Worm (Caenorhabditis elegans): ENCODE results near the gene T15B7.1.
A peak's percentile ranks its signal among the peaks of the same experiment; 100 is the strongest.

T15B7.1 gene

ce11 chrV:6876763-6877515 is 34.4 kb downstream of the T15B7.1 start:
- TF ChIP-seq klf-2 (GFP tag; conservative IDR thresholded peaks at IDR 0.05): no peak
- TF ChIP-seq ztf-29 (GFP tag; IDR thresholded peaks at IDR 0.05): 0 out of 2 replicates have a peak, but pooled peaks have one; percentile 14
- no peak for TF ChIP-seq flt-1 (GFP tag; IDR thresholded peaks at IDR 0.05)
- no peak for TF ChIP-seq tab-1 (GFP tag; IDR thresholded peaks at IDR 0.05)
- no peak for TF ChIP-seq T22C8.4 (GFP tag; IDR thresholded peaks at IDR 0.05)
- TF ChIP-seq ztf-23 (GFP tag; IDR thresholded peaks at IDR 0.05): no peak

- TF ChIP-seq tab-1 (GFP tag; IDR thresholded peaks at IDR 0.05): no peak
- TF ChIP-seq cog-1 (tag; optimal IDR thresholded peaks at IDR 0.05): no peak
- no peak for TF ChIP-seq med-1 (GFP tag; optimal IDR thresholded peaks at IDR 0.05; ENCODE audit: insufficient read depth)
- TF ChIP-seq ztf-29 (GFP tag; IDR thresholded peaks at IDR 0.05): no peak
- no peak for TF ChIP-seq flt-1 (GFP tag; IDR thresholded peaks at IDR 0.05)
- TF ChIP-seq T22C8.4 (GFP tag; IDR thresholded peaks at IDR 0.05): no peak
- TF ChIP-seq ztf-23 (GFP tag; IDR thresholded peaks at IDR 0.05): no peak
- TF ChIP-seq klf-2 (GFP tag; conservative IDR thresholded peaks at IDR 0.05): no peak
- no peak for TF ChIP-seq ref-1 (GFP tag; conservative IDR thresholded peaks at IDR 0.05)
These were observed 36.0 kb downstream of the T15B7.1 start for ce11 chrV:6878559-6878958.

DNA sequence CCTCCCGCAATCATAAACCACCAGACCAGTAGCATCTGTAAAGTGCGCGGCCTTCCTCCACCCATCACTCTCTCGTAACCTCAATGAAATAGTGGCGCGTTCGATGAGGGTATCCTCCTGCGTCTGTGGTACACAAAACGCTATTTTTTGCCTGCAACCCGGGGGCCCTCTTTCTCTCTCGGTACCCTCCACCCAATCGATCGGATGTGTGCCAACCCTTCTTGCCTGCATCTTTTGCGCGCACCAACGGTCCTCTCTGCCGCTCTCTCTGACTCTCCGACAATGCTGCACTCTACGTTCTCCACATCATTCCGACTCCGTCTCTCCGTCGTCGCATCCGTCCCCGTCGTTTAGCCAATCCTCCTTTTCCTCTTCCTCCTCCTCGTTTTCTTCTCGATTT is 37.0 kb downstream of the T15B7.1 start:
- TF ChIP-seq klf-2 (GFP tag; conservative IDR thresholded peaks at IDR 0.05) (no peak), med-1 (GFP tag; optimal IDR thresholded peaks at IDR 0.05; ENCODE audit: insufficient read depth) (no peak), flt-1 (GFP tag; IDR thresholded peaks at IDR 0.05) (peak; percentile 67; the same call in 1 of the 2 replicates), ref-1 (GFP tag; conservative IDR thresholded peaks at IDR 0.05) (no peak), ztf-23 (GFP tag; IDR thresholded peaks at IDR 0.05) (peak; percentile 58; the same call in 1 of the 2 replicates), tab-1 (GFP tag; IDR thresholded peaks at IDR 0.05) (0 out of 2 replicates have a peak, but pooled peaks have one; percentile 32), ztf-29 (GFP tag; IDR thresholded peaks at IDR 0.05) (no peak), T22C8.4 (GFP tag; IDR thresholded peaks at IDR 0.05) (peak; percentile 93), cog-1 (tag; optimal IDR thresholded peaks at IDR 0.05) (peak; percentile 69)

DNA sequence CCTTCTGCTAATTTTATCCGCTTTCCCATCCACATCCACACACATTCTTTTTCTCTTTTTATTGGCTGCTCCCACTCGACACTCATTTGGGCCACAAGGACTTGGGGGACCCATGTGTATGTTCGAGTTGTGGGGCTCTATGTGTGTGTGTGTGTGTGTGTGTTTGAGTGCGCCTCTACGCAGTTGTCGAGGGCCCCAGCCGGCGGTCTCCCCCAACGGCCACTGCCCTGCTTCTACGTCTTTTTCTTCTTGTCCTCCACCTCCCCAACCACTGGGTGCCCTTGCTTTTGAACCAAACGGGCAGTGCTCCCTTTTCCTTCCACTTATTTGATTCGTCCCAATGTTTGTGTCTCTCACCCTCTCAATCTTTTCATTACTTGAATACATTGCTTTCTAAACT is 38.1 kb downstream of the T15B7.1 start:
- TF ChIP-seq flt-1 (GFP tag; IDR thresholded peaks at IDR 0.05): peak; percentile 60; the same call in 1 of the 2 replicates
- peak; percentile 71 for TF ChIP-seq tab-1 (GFP tag; IDR thresholded peaks at IDR 0.05)
- TF ChIP-seq ztf-29 (GFP tag; IDR thresholded peaks at IDR 0.05): no peak
- TF ChIP-seq klf-2 (GFP tag; conservative IDR thresholded peaks at IDR 0.05): peak; percentile 41; the same call in 1 of the 2 replicates
- no peak for TF ChIP-seq ref-1 (GFP tag; conservative IDR thresholded peaks at IDR 0.05)

DNA sequence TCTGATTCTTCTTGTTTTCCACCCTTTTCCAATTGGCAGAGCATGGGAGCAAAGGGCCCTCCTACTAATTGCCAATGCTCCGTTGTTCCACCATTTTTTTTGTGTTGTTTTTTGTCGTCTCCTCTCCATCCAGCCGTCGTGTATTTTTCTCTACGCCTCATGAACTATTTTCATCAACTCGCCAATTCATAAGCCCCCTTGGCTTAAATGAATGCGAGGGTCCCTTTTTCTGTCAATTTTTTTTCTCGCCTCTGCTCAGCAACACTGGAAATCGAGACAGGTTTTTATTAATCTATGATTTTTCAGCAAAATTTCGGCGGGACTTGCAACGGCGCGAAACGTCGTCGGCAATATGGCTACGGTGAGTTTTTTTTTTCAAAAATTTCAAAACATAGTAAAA is 38.5 kb downstream of the T15B7.1 start, which contains the start of gene unc-70:
Gene unc-70, plus strand, starts transcription at position 301 of the 400 bp plus-strand sequence.
- TF ChIP-seq ztf-23 (GFP tag; IDR thresholded peaks at IDR 0.05): no peak
- TF ChIP-seq flt-1 (GFP tag; IDR thresholded peaks at IDR 0.05): no peak
- TF ChIP-seq ref-1 (GFP tag; conservative IDR thresholded peaks at IDR 0.05): no peak
- TF ChIP-seq klf-2 (GFP tag; conservative IDR thresholded peaks at IDR 0.05): no peak

ce11 chrV:6881735-6882134 is 39.2 kb downstream of the T15B7.1 start:
- TF ChIP-seq tab-1 (GFP tag; IDR thresholded peaks at IDR 0.05) (no peak), flt-1 (GFP tag; IDR thresholded peaks at IDR 0.05) (no peak), ztf-29 (GFP tag; IDR thresholded peaks at IDR 0.05) (no peak), cog-1 (tag; optimal IDR thresholded peaks at IDR 0.05) (no peak), klf-2 (GFP tag; conservative IDR thresholded peaks at IDR 0.05) (no peak), T22C8.4 (GFP tag; IDR thresholded peaks at IDR 0.05) (no peak), med-1 (GFP tag; optimal IDR thresholded peaks at IDR 0.05; ENCODE audit: insufficient read depth) (no peak), ztf-23 (GFP tag; IDR thresholded peaks at IDR 0.05) (no peak)

ce11 chrV:6882452-6882939 is 40.0 kb downstream of the T15B7.1 start:
- TF ChIP-seq ztf-29 (GFP tag; IDR thresholded peaks at IDR 0.05) (no peak), T22C8.4 (GFP tag; IDR thresholded peaks at IDR 0.05) (no peak), tab-1 (GFP tag; IDR thresholded peaks at IDR 0.05) (no peak), med-1 (GFP tag; optimal IDR thresholded peaks at IDR 0.05; ENCODE audit: insufficient read depth) (no peak), ztf-23 (GFP tag; IDR thresholded peaks at IDR 0.05) (no peak), flt-1 (GFP tag; IDR thresholded peaks at IDR 0.05) (no peak), ref-1 (GFP tag; conservative IDR thresholded peaks at IDR 0.05) (no peak)

DNA sequence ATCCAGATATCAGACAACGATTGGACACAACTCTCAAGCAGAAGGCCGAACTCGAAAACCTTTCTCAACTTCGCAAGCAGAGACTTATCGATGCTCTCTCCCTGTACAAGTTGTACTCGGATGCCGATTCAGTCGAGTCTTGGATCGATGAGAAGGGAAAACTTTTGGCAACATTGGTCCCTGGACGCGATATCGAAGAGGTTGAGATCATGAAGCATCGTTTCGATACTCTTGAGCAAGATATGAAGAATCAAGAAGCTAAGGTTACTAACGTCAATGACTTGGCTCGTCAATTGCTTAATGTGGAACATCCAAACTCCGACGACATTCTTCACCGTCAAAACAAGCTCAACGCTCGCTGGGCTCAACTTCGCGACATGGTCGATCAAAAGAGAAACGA is 42.5 kb downstream of the T15B7.1 start:
- TF ChIP-seq med-1 (GFP tag; optimal IDR thresholded peaks at IDR 0.05; ENCODE audit: insufficient read depth) (no peak), ref-1 (GFP tag; conservative IDR thresholded peaks at IDR 0.05) (no peak), ztf-23 (GFP tag; IDR thresholded peaks at IDR 0.05) (no peak), tab-1 (GFP tag; IDR thresholded peaks at IDR 0.05) (no peak), flt-1 (GFP tag; IDR thresholded peaks at IDR 0.05) (no peak), T22C8.4 (GFP tag; IDR thresholded peaks at IDR 0.05) (no peak)

DNA sequence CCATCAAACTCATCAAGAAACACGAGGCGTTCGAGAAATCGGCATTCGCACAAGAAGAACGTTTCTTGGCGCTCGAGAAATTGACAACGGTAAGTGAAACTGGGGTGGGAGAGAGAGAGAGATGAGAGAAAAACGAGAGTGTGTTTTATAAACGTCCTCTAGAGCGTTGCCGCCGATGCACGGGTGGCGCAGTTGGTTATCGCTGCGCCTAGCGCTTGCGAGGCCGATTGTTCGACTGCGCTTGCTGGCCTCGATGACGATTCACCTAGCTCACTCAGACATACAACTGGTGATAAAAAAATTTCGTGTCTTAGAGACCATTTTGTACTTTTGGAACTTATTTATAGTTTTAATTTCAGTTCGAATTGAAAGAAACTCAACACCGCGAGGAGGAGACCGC is 46.3 kb downstream of the T15B7.1 start:
- peak; percentile 91 for TF ChIP-seq flt-1 (GFP tag; IDR thresholded peaks at IDR 0.05)
- peak; percentile 85 for TF ChIP-seq tab-1 (GFP tag; IDR thresholded peaks at IDR 0.05)
- TF ChIP-seq ref-1 (GFP tag; conservative IDR thresholded peaks at IDR 0.05): peak; percentile 63; the same call in 1 of the 2 replicates
- peak; percentile 89 for TF ChIP-seq ztf-23 (GFP tag; IDR thresholded peaks at IDR 0.05)
- peak; percentile 41 for TF ChIP-seq cog-1 (tag; optimal IDR thresholded peaks at IDR 0.05)
- TF ChIP-seq ztf-29 (GFP tag; IDR thresholded peaks at IDR 0.05): peak; percentile 81
- peak; percentile 84 for TF ChIP-seq klf-2 (GFP tag; conservative IDR thresholded peaks at IDR 0.05)
- TF ChIP-seq med-1 (GFP tag; optimal IDR thresholded peaks at IDR 0.05; ENCODE audit: insufficient read depth): peak; percentile 71
- peak; percentile 68; the same call in 1 of the 2 replicates for TF ChIP-seq T22C8.4 (GFP tag; IDR thresholded peaks at IDR 0.05)

- no peak for TF ChIP-seq tab-1 (GFP tag; IDR thresholded peaks at IDR 0.05)
- TF ChIP-seq med-1 (GFP tag; optimal IDR thresholded peaks at IDR 0.05; ENCODE audit: insufficient read depth): no peak
- TF ChIP-seq ztf-29 (GFP tag; IDR thresholded peaks at IDR 0.05): no peak
- no peak for TF ChIP-seq ztf-23 (GFP tag; IDR thresholded peaks at IDR 0.05)
- TF ChIP-seq ref-1 (GFP tag; conservative IDR thresholded peaks at IDR 0.05): no peak
- no peak for TF ChIP-seq flt-1 (GFP tag; IDR thresholded peaks at IDR 0.05)
- TF ChIP-seq klf-2 (GFP tag; conservative IDR thresholded peaks at IDR 0.05): no peak
- TF ChIP-seq cog-1 (tag; optimal IDR thresholded peaks at IDR 0.05): no peak
These were observed 51.1 kb downstream of the T15B7.1 start for ce11 chrV:6893681-6894080.

Data from whole organism, midembryonic.